Worm (Caenorhabditis elegans) whole organism, late embryonic: ENCODE measurements around the gene sru-22.

ENCODE experiments used
- C38D4.7 ChIP-seq: fragments of 200-800 bp; sonication (Bioruptor generic); optimal IDR thresholded peaks from 2 replicates; lab custom pipeline; 2018; ENCODE audit warnings: mild to moderate bottlenecking, missing genetic modification characterization, moderate library complexity, missing compliant biosample characterization
- F13H6.1 ChIP-seq: sonication (generic microtip); optimal IDR thresholded peaks from 2 replicates; lab custom pipeline; 2016; ENCODE audit warnings: missing genetic modification characterization, missing compliant biosample characterization
- K09A11.1 ChIP-seq: sonication (generic microtip); optimal IDR thresholded peaks from 2 replicates; lab custom pipeline; 2017; ENCODE audit warnings: antibody characterized with exemption, mild to moderate bottlenecking, missing genetic modification characterization, missing compliant biosample characterization; ENCODE audit not compliant: insufficient read depth
- ama-1 ChIP-seq: fragments of 150-350 bp; optimal IDR thresholded peaks from 2 replicates; lab custom pipeline; 2014
- ceh-18 ChIP-seq: sonication (generic microtip); optimal IDR thresholded peaks from 2 replicates; lab custom pipeline; 2016; ENCODE audit warnings: missing genetic modification characterization, missing compliant biosample characterization
- ceh-19 ChIP-seq: fragments of 200-800 bp; sonication (Bioruptor generic); optimal IDR thresholded peaks from 2 replicates; lab custom pipeline; 2018; ENCODE audit warnings: mild to moderate bottlenecking, missing genetic modification characterization, missing compliant biosample characterization
- ceh-2 ChIP-seq: sonication (generic microtip); optimal IDR thresholded peaks from 2 replicates; lab custom pipeline; 2016; ENCODE audit warnings: missing genotype, missing genetic modification characterization, missing compliant biosample characterization
- ceh-30 ChIP-seq: fragments of 150-350 bp; optimal IDR thresholded peaks from 2 replicates; lab custom pipeline; 2014; ENCODE audit warnings: missing biosample characterization, missing genetic modification characterization
- ceh-34 ChIP-seq: sonication (generic microtip); optimal IDR thresholded peaks from 2 replicates; lab custom pipeline; 2016; ENCODE audit warnings: mild to moderate bottlenecking, missing genetic modification characterization, missing compliant biosample characterization
- ceh-45 ChIP-seq: fragments of 200-800 bp; sonication (Bioruptor generic); IDR thresholded peaks from 2 replicates; pipeline ENCODE4 v1.3.6; 2022; ENCODE audit warnings: missing genetic modification reagents, missing genetic modification characterization, missing compliant biosample characterization
- dmd-4 ChIP-seq: sonication (generic microtip); optimal IDR thresholded peaks from 2 replicates; lab custom pipeline; 2016; ENCODE audit warnings: borderline replicate concordance, missing genetic modification characterization, missing compliant biosample characterization
- dve-1 ChIP-seq: sonication (generic microtip); optimal IDR thresholded peaks from 2 replicates; lab custom pipeline; 2017; ENCODE audit warnings: antibody characterized with exemption, mild to moderate bottlenecking, missing genetic modification characterization, missing compliant biosample characterization
- elt-2 ChIP-seq: sonication (generic microtip); optimal IDR thresholded peaks from 2 replicates; lab custom pipeline; 2016; ENCODE audit warnings: missing genetic modification reagents, missing genetic modification characterization, missing compliant biosample characterization
- elt-4 ChIP-seq: sonication (generic microtip); optimal IDR thresholded peaks from 2 replicates; lab custom pipeline; 2016; ENCODE audit warnings: missing genetic modification characterization, missing compliant biosample characterization
- eyg-1 ChIP-seq: sonication (generic microtip); optimal IDR thresholded peaks from 2 replicates; lab custom pipeline; 2016; ENCODE audit warnings: missing genotype, missing genetic modification characterization, missing compliant biosample characterization
- fax-1 ChIP-seq: sonication (generic microtip); optimal IDR thresholded peaks from 2 replicates; lab custom pipeline; 2016; ENCODE audit warnings: missing genotype, missing genetic modification characterization, missing compliant biosample characterization
- gmeb-2 ChIP-seq: sonication (generic microtip); optimal IDR thresholded peaks from 2 replicates; lab custom pipeline; 2016; ENCODE audit warnings: missing genetic modification characterization, inconsistent platforms, missing compliant biosample characterization
- hlh-13 ChIP-seq: fragments of 200-800 bp; sonication (Bioruptor generic); optimal IDR thresholded peaks from 2 replicates; lab custom pipeline; 2018; ENCODE audit warnings: mild to moderate bottlenecking, missing genetic modification characterization, missing compliant biosample characterization
- hlh-15 ChIP-seq: sonication (generic microtip); optimal IDR thresholded peaks from 2 replicates; lab custom pipeline; 2016; ENCODE audit warnings: missing genetic modification characterization, missing compliant biosample characterization
- hlh-30 ChIP-seq: sonication (generic microtip); optimal IDR thresholded peaks from 2 replicates; lab custom pipeline; 2017; ENCODE audit warnings: antibody characterized with exemption, missing genetic modification characterization, missing compliant biosample characterization; ENCODE audit not compliant: insufficient read depth
- hlh-6 ChIP-seq: sonication (generic microtip); optimal IDR thresholded peaks from 2 replicates; lab custom pipeline; 2016; ENCODE audit warnings: missing genotype, missing genetic modification characterization, missing compliant biosample characterization
- hlh-8 ChIP-seq: sonication (generic microtip); optimal IDR thresholded peaks from 2 replicates; lab custom pipeline; 2016; ENCODE audit warnings: missing genotype, missing genetic modification characterization, missing compliant biosample characterization
- lim-6 ChIP-seq: sonication (generic microtip); optimal IDR thresholded peaks from 2 replicates; lab custom pipeline; 2016; ENCODE audit warnings: missing genetic modification characterization, missing compliant biosample characterization
- mec-3 ChIP-seq: sonication (generic microtip); optimal IDR thresholded peaks from 2 replicates; lab custom pipeline; 2016; ENCODE audit warnings: borderline replicate concordance, missing genetic modification characterization, missing compliant biosample characterization
- nfya-1 ChIP-seq: sonication (generic microtip); optimal IDR thresholded peaks from 2 replicates; lab custom pipeline; 2017; ENCODE audit warnings: missing genetic modification characterization, mild to moderate bottlenecking, missing compliant biosample characterization, antibody characterized with exemption, moderate library complexity
- nhr-232 ChIP-seq: sonication (generic microtip); optimal IDR thresholded peaks from 2 replicates; lab custom pipeline; 2016; ENCODE audit warnings: missing genetic modification characterization, missing compliant biosample characterization
- npax-4 ChIP-seq: sonication (generic microtip); optimal IDR thresholded peaks from 2 replicates; lab custom pipeline; 2016; ENCODE audit warnings: missing genetic modification characterization, missing compliant biosample characterization
- odd-2 ChIP-seq: sonication (generic microtip); optimal IDR thresholded peaks from 2 replicates; lab custom pipeline; 2017; ENCODE audit warnings: antibody characterized with exemption, mild to moderate bottlenecking, missing genetic modification characterization, missing compliant biosample characterization
- pat-9 ChIP-seq: fragments of 200-800 bp; sonication (Bioruptor generic); optimal IDR thresholded peaks from 2 replicates; lab custom pipeline; 2018; ENCODE audit warnings: mild to moderate bottlenecking, missing genetic modification characterization, moderate library complexity, missing compliant biosample characterization
- pha-2 ChIP-seq: sonication (generic microtip); optimal IDR thresholded peaks from 2 replicates; lab custom pipeline; 2017; ENCODE audit warnings: mild to moderate bottlenecking, missing genetic modification characterization, missing compliant biosample characterization
- pha-4 ChIP-seq: fragments of 150-350 bp; optimal IDR thresholded peaks from 2 replicates; lab custom pipeline; 2018; ENCODE audit warnings: missing biosample characterization, missing genetic modification reagents, missing genetic modification characterization
- pros-1 ChIP-seq: fragments of 150-350 bp; optimal IDR thresholded peaks from 2 replicates; lab custom pipeline; 2014; ENCODE audit warnings: missing biosample characterization, missing genetic modification reagents, missing genetic modification characterization
- ref-2 ChIP-seq: sonication (generic microtip); optimal IDR thresholded peaks from 2 replicates; lab custom pipeline; 2016; ENCODE audit warnings: missing genetic modification characterization, missing compliant biosample characterization
- sdc-2 ChIP-seq: sonication (generic microtip); optimal IDR thresholded peaks from 2 replicates; lab custom pipeline; 2016; ENCODE audit warnings: missing genotype, missing genetic modification characterization, missing compliant biosample characterization
- tbx-2 ChIP-seq: sonication (generic microtip); optimal IDR thresholded peaks from 2 replicates; lab custom pipeline; 2016; ENCODE audit warnings: missing genetic modification characterization, missing compliant biosample characterization
- tbx-7 ChIP-seq: sonication (generic microtip); optimal IDR thresholded peaks from 2 replicates; lab custom pipeline; 2016; ENCODE audit warnings: missing genotype, missing genetic modification characterization, missing compliant biosample characterization
- unc-42 ChIP-seq: sonication (generic microtip); optimal IDR thresholded peaks from 2 replicates; lab custom pipeline; 2016; ENCODE audit warnings: missing genotype, missing genetic modification characterization, missing compliant biosample characterization
- unc-55 ChIP-seq: sonication (generic microtip); optimal IDR thresholded peaks from 2 replicates; lab custom pipeline; 2017; ENCODE audit warnings: missing biosample characterization, missing genetic modification reagents, missing genetic modification characterization
- ztf-16 ChIP-seq: sonication (generic microtip); optimal IDR thresholded peaks from 2 replicates; lab custom pipeline; 2017; ENCODE audit warnings: missing genetic modification characterization, missing compliant biosample characterization

Gene sru-22

DNA sequence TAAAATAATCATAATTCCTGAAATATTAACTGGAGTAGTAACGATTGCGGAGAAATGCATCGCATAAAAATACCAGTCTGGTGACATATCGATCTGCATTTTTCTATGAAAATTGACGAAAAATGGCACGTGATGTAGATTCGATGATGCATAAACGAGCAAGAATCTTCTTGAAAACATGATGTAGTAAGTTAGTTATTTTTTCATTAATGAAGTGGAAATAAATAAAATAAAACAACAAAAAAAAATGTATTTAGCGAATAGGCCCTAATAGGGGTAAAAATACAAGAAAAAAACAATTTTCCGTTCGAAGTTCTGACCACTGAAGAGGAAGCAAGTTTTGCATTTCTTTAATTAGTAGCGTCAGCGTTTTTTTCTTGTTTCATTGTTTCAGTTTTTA is 9.6 kb downstream of the sru-22 start, which contains the start of gene sri-2:
sri-2 (minus strand) TSS at position 101 of the 400 bp plus-strand sequence.
- no peak for TF ChIP-seq ceh-34 (tag; lab: Kevin White, UChicago)
- no peak for TF ChIP-seq unc-42 (tag; lab: Kevin White, UChicago)
- TF ChIP-seq eyg-1 (tag; lab: Kevin White, UChicago), result no peak
- no peak for TF ChIP-seq ceh-19 (GFP tag; lab: Kevin White, UChicago)
- no peak for TF ChIP-seq hlh-30
- no peak for TF ChIP-seq hlh-15
- no peak for TF ChIP-seq pha-2 (tag; lab: Kevin White, UChicago)
- TF ChIP-seq C38D4.7, result no peak
- no peak for TF ChIP-seq pros-1
- no peak for TF ChIP-seq nfya-1
- no peak for TF ChIP-seq ref-2 (tag; lab: Kevin White, UChicago)
- no peak for TF ChIP-seq sdc-2 (tag; lab: Kevin White, UChicago)
- no peak for TF ChIP-seq hlh-13 (GFP tag; lab: Kevin White, UChicago)
- TF ChIP-seq, all 69 proteins: peak for 0

DNA sequence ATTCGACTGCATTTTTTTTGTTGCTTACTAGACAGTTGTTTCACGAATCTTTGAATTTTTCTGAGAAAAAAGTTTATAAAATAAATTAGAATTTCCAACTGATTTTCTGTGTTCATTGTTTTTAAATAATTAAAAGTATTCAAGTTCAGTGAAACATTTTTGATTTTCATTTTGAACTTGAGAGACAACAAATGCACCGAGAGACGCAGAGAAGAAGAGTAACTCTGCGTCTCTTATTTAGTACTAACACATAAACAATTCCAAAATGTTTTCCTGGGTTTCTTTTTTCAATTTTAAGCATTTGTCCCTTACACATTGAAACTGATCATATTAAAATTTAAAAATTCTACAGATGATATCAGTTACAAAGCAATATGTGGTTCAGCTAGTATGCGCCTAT is 15.3 kb downstream of the sru-22 start:
- no peak for TF ChIP-seq tbx-2
- TF ChIP-seq, all 69 proteins: peak for 0

DNA sequence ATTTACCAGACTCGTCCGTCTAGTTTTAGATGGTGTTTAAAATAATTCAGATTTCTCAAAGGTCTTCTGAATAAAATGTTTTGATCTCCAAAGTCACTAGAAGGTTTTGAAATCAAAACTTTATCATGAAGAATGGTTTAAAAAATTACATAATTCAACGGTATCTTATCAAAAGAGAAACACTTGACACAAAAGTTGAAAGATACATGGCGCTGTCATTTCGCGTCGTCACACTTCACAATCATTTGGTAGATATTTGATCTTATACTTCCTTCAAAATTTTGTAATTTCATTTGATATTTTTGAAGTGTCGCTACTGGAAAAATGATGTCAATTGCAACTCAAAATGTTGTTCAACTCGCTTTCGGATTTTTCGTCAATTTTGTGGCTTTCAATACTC is 17.6 kb downstream of the sru-22 start, which contains the start of gene F36G9.3:
F36G9.3 (plus strand) TSS at position 301 of the 400 bp plus-strand sequence.
- no peak for TF ChIP-seq mec-3 (tag; lab: Kevin White, UChicago)
- no peak for TF ChIP-seq tbx-7 (tag; lab: Kevin White, UChicago)
- no peak for TF ChIP-seq npax-4 (tag; lab: Kevin White, UChicago)
- no peak for TF ChIP-seq hlh-13 (GFP tag; lab: Kevin White, UChicago)
- TF ChIP-seq elt-4 (tag; lab: Kevin White, UChicago), result no peak
- TF ChIP-seq tbx-2, result no peak
- TF ChIP-seq hlh-6 (tag; lab: Kevin White, UChicago), result no peak
- no peak for TF ChIP-seq F13H6.1 (tag; lab: Kevin White, UChicago)
- TF ChIP-seq unc-55 (GFP tag; lab: Kevin White, UChicago), result no peak
- no peak for TF ChIP-seq gmeb-2 (tag; lab: Kevin White, UChicago)
- TF ChIP-seq unc-42 (tag; lab: Kevin White, UChicago), result no peak
- no peak for TF ChIP-seq ceh-45
- TF ChIP-seq dmd-4 (tag; lab: Kevin White, UChicago), result no peak
- TF ChIP-seq ceh-18 (tag; lab: Kevin White, UChicago), result no peak
- TF ChIP-seq ceh-2 (tag; lab: Kevin White, UChicago), result no peak
- TF ChIP-seq elt-2 (tag; lab: Kevin White, UChicago), result no peak
- no peak for TF ChIP-seq ama-1
- no peak for TF ChIP-seq K09A11.1 (tag; lab: Kevin White, UChicago)

DNA sequence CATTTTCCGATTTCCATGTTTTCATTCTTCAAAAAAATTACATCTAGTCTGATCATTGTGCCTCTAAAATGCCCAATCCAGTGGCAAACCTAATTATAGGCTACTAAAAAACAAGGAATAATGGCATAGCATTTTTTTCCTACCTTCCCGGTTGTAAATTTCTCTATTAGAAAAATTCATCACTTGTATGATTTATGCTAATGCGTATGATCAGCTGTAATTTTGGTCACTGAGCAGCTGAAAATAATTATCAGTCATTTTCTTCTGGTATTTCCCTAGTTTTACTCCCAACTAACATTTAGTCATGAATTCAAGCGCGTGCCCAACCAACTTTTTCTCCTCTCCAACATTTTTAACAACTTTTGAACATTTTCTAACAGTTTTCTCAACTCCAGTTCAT is 19.2 kb downstream of the sru-22 start, which contains the start of gene srh-186:
srh-186 (plus strand) TSS at position 301 of the 400 bp plus-strand sequence.
- TF ChIP-seq K09A11.1 (tag; lab: Kevin White, UChicago) (no peak), elt-2 (tag; lab: Kevin White, UChicago) (no peak), ceh-30 (tag; lab: Kevin White, UChicago) (no peak), lim-6 (no peak), pha-2 (tag; lab: Kevin White, UChicago) (no peak)

ce11 chrV:15954932-15955331 is 19.8 kb downstream of the sru-22 start, which contains the start of gene srw-57:
TSS of gene srw-57 (minus strand) at chrV:15955032.
- no peak for TF ChIP-seq dve-1 (tag; lab: Kevin White, UChicago)
- no peak for TF ChIP-seq C38D4.7
- no peak for TF ChIP-seq pha-4 (tag; lab: Kevin White, UChicago)
- TF ChIP-seq sdc-2 (tag; lab: Kevin White, UChicago), result no peak
- TF ChIP-seq nhr-232 (tag; lab: Kevin White, UChicago), result no peak
- no peak for TF ChIP-seq odd-2 (tag; lab: Kevin White, UChicago)
- TF ChIP-seq ztf-16, result no peak
- TF ChIP-seq fax-1 (tag; lab: Kevin White, UChicago), result no peak
- no peak for TF ChIP-seq hlh-8
- no peak for TF ChIP-seq pat-9
